Worm (Caenorhabditis elegans): ENCODE results near the gene prdx-3.

DNA sequence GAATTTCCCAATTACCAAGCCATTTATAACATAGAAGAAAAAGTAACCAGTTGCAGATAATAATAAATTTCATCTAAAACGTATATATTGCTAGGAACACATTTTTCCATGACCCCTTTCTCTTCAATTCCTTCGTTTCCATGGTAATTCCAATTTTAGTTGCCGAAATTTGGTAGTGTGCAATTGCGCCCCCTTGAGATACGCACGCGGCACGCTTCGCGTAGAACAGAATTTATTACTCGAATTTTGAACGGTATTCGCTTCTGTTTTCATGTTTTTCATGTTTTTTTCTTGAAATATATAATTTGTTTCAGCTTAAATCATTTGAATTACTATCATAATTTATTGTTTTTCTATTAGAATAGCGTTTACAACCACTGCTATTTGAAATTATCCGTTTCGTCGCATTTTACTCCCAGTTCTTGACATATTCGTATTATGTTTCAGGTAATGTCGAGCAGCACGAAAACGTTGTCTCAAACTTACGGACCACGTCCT, 2.9 kb upstream of the prdx-3 start, which contains the start of the genes R07E5.17 and snfc-5:
- peak; percentile 59 for TF ChIP-seq F13C5.2 (tag; optimal IDR thresholded peaks at IDR 0.05)
- no peak for TF ChIP-seq sea-1 (GFP tag; conservative IDR thresholded peaks at IDR 0.05)
- TF ChIP-seq ama-1 (optimal IDR thresholded peaks at IDR 0.05) = no peak
- no peak for TF ChIP-seq B0310.2 (tag; optimal IDR thresholded peaks at IDR 0.05)
- no peak for TF ChIP-seq pes-1 (GFP tag; IDR thresholded peaks at IDR 0.05)
- TF ChIP-seq ets-7 (tag; optimal IDR thresholded peaks at IDR 0.05) = no peak
- no peak for TF ChIP-seq flt-1 (GFP tag; IDR thresholded peaks at IDR 0.05)
- no peak for TF ChIP-seq hmg-4 (GFP tag; optimal IDR thresholded peaks at IDR 0.05)

All from whole organism, early embryonic.